Fruit fly (Drosophila melanogaster) whole organism, embryonic: ENCODE measurements around the gene CG15517.
A peak's percentile ranks its signal among the peaks of the same experiment; 100 is the strongest.

Experiments used
- Atf6 ChIP-seq: fragments of 200-800 bp; sonication (Bioruptor generic); IDR thresholded peaks from 2 replicates; pipeline ENCODE4 v1.3.6; 2022; ENCODE audit warnings: missing biosample characterization, missing genetic modification characterization
- CG10543 ChIP-seq: fragments of 200-800 bp; sonication (Bioruptor generic); optimal IDR thresholded peaks from 3 replicates; lab custom pipeline; 2017; ENCODE audit warnings: missing biosample characterization, mild to moderate bottlenecking, missing genetic modification characterization, moderate library complexity
- CG10654 ChIP-seq: fragments of 200-800 bp; sonication (Bioruptor generic); optimal IDR thresholded peaks from 2 replicates; lab custom pipeline; 2016; ENCODE audit warnings: missing biosample characterization, missing genetic modification characterization
- CG12744 ChIP-seq: fragments of 200-800 bp; sonication (Bioruptor generic); optimal IDR thresholded peaks from 2 replicates; lab custom pipeline; 2016; ENCODE audit warnings: missing biosample characterization, missing genetic modification characterization
- CG12769 ChIP-seq: fragments of 200-800 bp; sonication (Bioruptor generic); optimal IDR thresholded peaks from 2 replicates; lab custom pipeline; 2019; ENCODE audit warnings: missing biosample characterization, mild to moderate bottlenecking, missing genetic modification characterization, moderate library complexity
- CG13894 ChIP-seq: fragments of 200-800 bp; sonication (Bioruptor generic); optimal IDR thresholded peaks from 3 replicates; lab custom pipeline; 2018; ENCODE audit warnings: missing biosample characterization, mild to moderate bottlenecking, missing genetic modification characterization, moderate library complexity
- CG14441 ChIP-seq: fragments of 200-800 bp; sonication (Bioruptor generic); IDR thresholded peaks from 2 replicates; pipeline ENCODE4 v1.3.6; 2022; ENCODE audit warnings: missing biosample characterization, missing genetic modification characterization
- CG15269 ChIP-seq: fragments of 200-800 bp; sonication (Bioruptor generic); optimal IDR thresholded peaks from 2 replicates; lab custom pipeline; 2018; ENCODE audit warnings: missing biosample characterization, mild to moderate bottlenecking, missing genetic modification characterization, moderate library complexity
- CG17361 ChIP-seq: fragments of 200-800 bp; sonication (Bioruptor generic); IDR thresholded peaks from 3 replicates; pipeline ENCODE4 v1.3.6; 2022; ENCODE audit warnings: missing biosample characterization, missing genetic modification characterization
- CG2120 ChIP-seq: fragments of 200-800 bp; sonication (Bioruptor generic); optimal IDR thresholded peaks from 3 replicates; lab custom pipeline; 2016; ENCODE audit warnings: missing biosample characterization, missing genetic modification characterization
- CG2678 ChIP-seq: fragments of 200-800 bp; sonication (Bioruptor generic); optimal IDR thresholded peaks from 3 replicates; lab custom pipeline; 2019; ENCODE audit warnings: missing biosample characterization, mild to moderate bottlenecking, missing genetic modification characterization, moderate library complexity
- CG32532 ChIP-seq: fragments of 200-800 bp; sonication (Bioruptor generic); IDR thresholded peaks from 2 replicates; pipeline ENCODE4 v1.3.6; 2022; ENCODE audit warnings: missing biosample characterization, missing genetic modification characterization
- CG43689 ChIP-seq: fragments of 200-800 bp; sonication (Bioruptor generic); IDR thresholded peaks from 2 replicates; pipeline ENCODE4 v1.3.6; 2022; ENCODE audit warnings: missing biosample characterization, missing genetic modification characterization
- CG7839 ChIP-seq: fragments of 200-800 bp; sonication (Bioruptor generic); optimal IDR thresholded peaks from 3 replicates; lab custom pipeline; 2018; ENCODE audit warnings: missing biosample characterization, mild to moderate bottlenecking, missing genetic modification characterization, moderate library complexity
- CG8281 ChIP-seq: fragments of 200-800 bp; sonication (Bioruptor generic); optimal IDR thresholded peaks from 2 replicates; lab custom pipeline; 2018; ENCODE audit warnings: missing biosample characterization, mild to moderate bottlenecking, missing genetic modification characterization, moderate library complexity
- CG9932 ChIP-seq: fragments of 200-800 bp; sonication (Bioruptor generic); IDR thresholded peaks from 2 replicates; pipeline ENCODE4 v1.3.6; 2022; ENCODE audit warnings: missing biosample characterization, missing genetic modification characterization
- Dp ChIP-seq: fragments of 200-800 bp; sonication (Bioruptor generic); optimal IDR thresholded peaks from 2 replicates; lab custom pipeline; 2018; ENCODE audit warnings: missing biosample characterization, mild to moderate bottlenecking, missing genetic modification characterization, moderate library complexity
- Drgx ChIP-seq: fragments of 200-800 bp; sonication (Bioruptor generic); IDR thresholded peaks from 2 replicates; pipeline ENCODE4 v1.3.6; 2022; ENCODE audit warnings: missing biosample characterization, missing genetic modification characterization
- Med ChIP-seq: fragments of 200-800 bp; sonication (Bioruptor generic); peaks from one replicate; lab custom pipeline; 2016; ENCODE audit warnings: missing biosample characterization, missing genetic modification characterization, mild to moderate bottlenecking, inconsistent platforms, moderate library complexity
- NFAT ChIP-seq: fragments of 200-800 bp; sonication (Bioruptor generic); IDR thresholded peaks from 2 replicates; pipeline ENCODE4 v1.3.6; 2022; ENCODE audit warnings: missing biosample characterization, missing genetic modification characterization
- Nf-YA ChIP-seq: fragments of 200-800 bp; sonication (Bioruptor generic); IDR thresholded peaks from 2 replicates; pipeline ENCODE4 v1.3.6; 2022; ENCODE audit warnings: missing biosample characterization, missing genetic modification characterization
- Opbp ChIP-seq: fragments of 200-800 bp; sonication (Bioruptor generic); IDR thresholded peaks from 3 replicates; pipeline ENCODE4 v1.3.6; 2022; ENCODE audit warnings: missing biosample characterization, missing genetic modification characterization; ENCODE audit not compliant: partially characterized antibody
- PHDP ChIP-seq: fragments of 200-800 bp; sonication (Bioruptor generic); optimal IDR thresholded peaks from 3 replicates; lab custom pipeline; 2018; ENCODE audit warnings: missing biosample characterization, mild to moderate bottlenecking, missing genetic modification characterization, moderate library complexity
- Rfx ChIP-seq: fragments of 200-800 bp; sonication (Bioruptor generic); IDR thresholded peaks from 2 replicates; pipeline ENCODE4 v1.3.6; 2022; ENCODE audit warnings: missing biosample characterization, missing genetic modification characterization
- abd-A ChIP-seq: fragments of 200-800 bp; sonication (Bioruptor generic); optimal IDR thresholded peaks from 3 replicates; lab custom pipeline; 2019; ENCODE audit warnings: missing biosample characterization, mild to moderate bottlenecking, missing genetic modification characterization, moderate library complexity
- al ChIP-seq: fragments of 200-800 bp; sonication (Bioruptor generic); IDR thresholded peaks from 2 replicates; pipeline ENCODE4 v1.3.6; 2022; ENCODE audit warnings: missing biosample characterization, missing genetic modification characterization
- chinmo ChIP-seq: fragments of 200-800 bp; sonication (Bioruptor generic); IDR thresholded peaks from 4 replicates; pipeline ENCODE4 v1.3.6; 2022; ENCODE audit warnings: missing biosample characterization, missing genetic modification characterization; ENCODE audit not compliant: partially characterized antibody
- ci ChIP-seq: fragments of 200-800 bp; sonication (Bioruptor generic); IDR thresholded peaks from 3 replicates; pipeline ENCODE4 v1.3.6; 2022; ENCODE audit warnings: missing biosample characterization, missing genetic modification characterization
- dysf ChIP-seq: fragments of 200-800 bp; sonication (Bioruptor generic); IDR thresholded peaks from 3 replicates; pipeline ENCODE4 v1.3.6; 2022; ENCODE audit warnings: missing biosample characterization, missing genetic modification characterization
- esg ChIP-seq: fragments of 200-800 bp; sonication (Bioruptor generic); conservative IDR thresholded peaks from 2 replicates; pipeline ENCODE4 v1.3.6; 2022; ENCODE audit warnings: missing biosample characterization, missing genetic modification characterization
- ftz-f1 ChIP-seq: fragments of 200-800 bp; sonication (Bioruptor generic); optimal IDR thresholded peaks from 2 replicates; lab custom pipeline; 2016; ENCODE audit warnings: missing biosample characterization, missing genetic modification characterization
- gcm ChIP-seq: fragments of 200-800 bp; sonication (Bioruptor generic); optimal IDR thresholded peaks from 2 replicates; lab custom pipeline; 2019; ENCODE audit warnings: missing biosample characterization, mild to moderate bottlenecking, missing genetic modification characterization, moderate library complexity
- hkb ChIP-seq, 2 experiments: fragments of 200-800 bp in 1 of 2; fragments of >200 bp in 1 of 2; sonication (Bioruptor generic) in 1 of 2; IDR thresholded peaks in 1 of 2; optimal IDR thresholded peaks in 1 of 2; 2 replicates each; pipeline versions ENCODE4 v1.3.6 to Lab custom; 2017 to 2022; ENCODE audit warnings: missing biosample characterization in 1 of 2, missing genetic modification characterization in 1 of 2
- lilli ChIP-seq: fragments of 200-800 bp; sonication (Bioruptor generic); optimal IDR thresholded peaks from 3 replicates; lab custom pipeline; 2016; ENCODE audit warnings: missing biosample characterization, missing genetic modification characterization
- nerfin-2 ChIP-seq: fragments of 200-800 bp; sonication (Bioruptor generic); IDR thresholded peaks from 2 replicates; pipeline ENCODE4 v1.3.6; 2022; ENCODE audit warnings: missing biosample characterization, missing genetic modification characterization; ENCODE audit not compliant: partially characterized antibody
- pb ChIP-seq: fragments of 200-800 bp; sonication (Bioruptor generic); optimal IDR thresholded peaks from 3 replicates; lab custom pipeline; 2016; ENCODE audit warnings: missing biosample characterization, missing genetic modification characterization
- peb ChIP-seq: fragments of 200-800 bp; sonication (Bioruptor generic); IDR thresholded peaks from 2 replicates; pipeline ENCODE4 v1.3.6; 2022; ENCODE audit warnings: missing biosample characterization, missing genetic modification characterization
- prd ChIP-seq, 3 experiments: fragments of >200 bp in 2 of 3; fragments of 200-800 bp in 1 of 3; sonication (Bioruptor generic) in 1 of 3; optimal IDR thresholded peaks in 2 of 3; IDR thresholded peaks in 1 of 3; 2 replicates in 2 of 3; 3 replicates in 1 of 3; pipeline versions ENCODE4 v1.3.6 to Lab custom; 2017 to 2022; ENCODE audit warnings: missing biosample characterization in 1 of 3, missing genetic modification characterization in 1 of 3
- row ChIP-seq: fragments of 200-800 bp; sonication (Bioruptor generic); IDR thresholded peaks from 3 replicates; pipeline ENCODE4 v1.3.6; 2022; ENCODE audit warnings: missing biosample characterization, missing genetic modification characterization
- sd ChIP-seq: fragments of 200-800 bp; sonication (Bioruptor generic); optimal IDR thresholded peaks from 3 replicates; lab custom pipeline; 2018; ENCODE audit warnings: missing biosample characterization, mild to moderate bottlenecking, missing genetic modification characterization, moderate library complexity
- sob ChIP-seq: fragments of 200-800 bp; sonication (Bioruptor generic); IDR thresholded peaks from 2 replicates; pipeline ENCODE4 v1.3.6; 2022; ENCODE audit warnings: missing biosample characterization, missing genetic modification characterization
- sug ChIP-seq: fragments of 200-800 bp; optimal IDR thresholded peaks from 2 replicates; lab custom pipeline; 2019; ENCODE audit warnings: missing biosample characterization, mild to moderate bottlenecking, missing genetic modification characterization, moderate library complexity
- toy ChIP-seq: fragments of 200-800 bp; sonication (Bioruptor generic); IDR thresholded peaks from 2 replicates; pipeline ENCODE4 v1.3.6; 2022; ENCODE audit warnings: missing biosample characterization, missing genetic modification characterization

The CG15517 gene

DNA sequence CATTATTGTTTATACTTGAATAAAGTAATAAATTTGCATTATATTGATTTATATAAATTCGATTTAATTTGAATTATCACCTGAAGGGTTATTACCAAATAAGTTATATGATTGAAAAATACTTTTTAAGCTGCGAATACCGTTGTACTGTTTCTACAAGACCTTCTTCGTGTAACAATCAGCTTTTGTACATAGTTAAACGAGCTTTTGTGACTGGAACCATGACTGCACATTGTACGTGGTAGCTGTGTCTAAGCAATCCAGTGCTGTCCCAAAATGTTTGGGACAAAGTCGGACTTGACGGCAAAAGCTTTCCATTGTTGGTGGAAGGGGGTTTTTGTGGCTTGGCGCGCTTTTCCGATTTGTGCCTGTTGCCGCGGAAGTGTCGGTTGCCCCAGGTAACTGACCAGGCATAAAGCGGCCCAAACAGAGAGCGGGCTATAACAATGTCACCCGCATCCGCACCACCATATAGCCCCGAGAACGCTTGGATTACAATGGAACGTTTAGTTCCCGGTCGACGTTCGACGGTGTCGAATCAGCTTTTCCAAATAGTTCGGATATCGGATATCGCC, 4.1 kb upstream of the CG15517 start, which contains the start of gene CG31036 (continued):
- peak; percentile 35 for TF ChIP-seq Dp

DNA sequence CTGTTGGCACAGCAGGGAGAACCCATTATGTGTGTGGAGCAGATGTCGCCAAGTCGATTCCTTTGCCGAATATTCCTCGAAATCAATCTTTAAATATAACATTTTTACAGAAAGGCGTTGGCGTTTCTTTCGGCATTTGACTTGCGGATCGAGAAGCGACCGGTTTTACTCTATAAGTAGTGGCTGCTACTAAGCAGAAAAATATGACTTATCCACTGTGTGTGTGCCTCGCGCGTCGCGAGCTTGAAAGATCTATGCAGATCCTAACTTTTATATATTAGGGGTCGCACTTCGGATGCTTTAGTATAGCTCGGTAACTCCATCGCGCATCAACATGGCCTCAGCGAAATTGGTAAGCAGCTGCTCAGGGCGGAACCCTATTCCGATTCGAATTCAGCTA, 1.5 kb upstream of the CG15517 start, which contains the start of gene CG15515:
CG15515 (plus strand) TSS at position 301 of the 400 bp plus-strand sequence.
- TF ChIP-seq sd (tag; lab: Kevin White, UChicago) (peak; percentile 25), PHDP (tag; lab: Kevin White, UChicago) (no peak), CG13894 (tag; lab: Kevin White, UChicago) (peak; percentile 64), prd (optimal IDR thresholded peaks at IDR 0.05; lab: Kevin White, UChicago) (no peak), prd (GFP tag; IDR thresholded peaks at IDR 0.05; lab: Robert Waterston, UW) (no peak), Med (GFP tag; lab: Kevin White, UChicago) (peak; percentile 41), abd-A (tag; lab: Kevin White, UChicago) (peak; percentile 3), CG12744 (GFP tag; lab: Kevin White, UChicago) (no peak), CG43689 (GFP tag; lab: Robert Waterston, UW) (no peak), toy (GFP tag; lab: Robert Waterston, UW) (no peak), CG12769 (tag; lab: Kevin White, UChicago) (peak; percentile 29), CG14441 (no peak)

DNA sequence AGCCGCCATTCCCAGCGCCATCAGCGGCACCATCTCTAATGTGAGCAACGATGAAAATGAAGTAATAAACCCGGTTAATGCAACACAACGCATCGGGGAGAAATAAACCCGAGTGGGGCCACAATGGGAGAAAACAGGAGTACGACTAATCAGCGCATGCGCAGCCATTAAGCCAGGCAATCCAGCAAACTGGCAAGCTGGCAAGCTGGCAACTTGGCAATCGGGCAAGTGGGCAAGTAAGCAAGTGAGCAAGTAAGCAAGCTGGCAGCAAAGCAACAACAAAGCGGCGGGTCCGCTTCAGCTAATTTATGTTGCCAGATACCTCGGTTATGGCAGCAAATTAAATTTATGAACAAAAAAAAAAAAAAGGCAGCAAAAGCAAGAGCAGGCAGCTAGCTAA, 4.0 kb downstream of the CG15517 start:
- TF ChIP-seq gcm (GFP tag; lab: Kevin White, UChicago) (no peak), CG8281 (tag; lab: Kevin White, UChicago) (peak; percentile 94)

DNA sequence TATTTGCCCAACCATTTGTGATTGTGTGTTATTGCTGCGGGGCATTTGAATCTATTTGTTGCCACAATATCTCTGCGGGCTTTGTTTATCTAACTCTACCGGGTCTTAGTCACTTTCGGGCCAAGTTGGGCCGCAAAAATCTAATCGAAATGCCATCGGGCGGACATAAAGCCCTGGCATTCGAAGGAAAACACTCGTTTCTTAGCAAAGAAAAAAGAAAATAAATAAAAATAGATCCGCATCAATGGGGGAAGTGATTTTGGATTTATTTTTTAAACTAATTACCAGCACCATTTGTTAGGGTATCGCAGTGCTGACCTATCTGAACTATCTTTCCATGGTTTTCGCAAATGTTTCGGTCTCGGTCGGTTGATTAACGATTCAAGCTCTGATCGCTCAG, 5.0 kb downstream of the CG15517 start:
- TF ChIP-seq sob (GFP tag; lab: Robert Waterston, UW) (0 out of 2 replicates have a peak, but pooled peaks have one; percentile 26), esg (0 out of 2 replicates have a peak, but pooled peaks have one; percentile 10), row (GFP tag; lab: Robert Waterston, UW) (peak; percentile 42; the same call in 2 of the 3 replicates), ci (no peak), CG17361 (GFP tag; lab: Robert Waterston, UW) (no peak), CG2678 (peak; percentile 19), Med (GFP tag; lab: Kevin White, UChicago) (peak; percentile 83), Nf-YA (GFP tag; lab: Robert Waterston, UW) (no peak), Drgx (GFP tag; lab: Robert Waterston, UW) (peak; percentile 60; the same call in 1 of the 2 replicates), ftz-f1 (GFP tag; lab: Kevin White, UChicago) (no peak), CG32532 (GFP tag; lab: Robert Waterston, UW) (0 out of 2 replicates have a peak, but pooled peaks have one; percentile 24), NFAT (GFP tag; lab: Robert Waterston, UW) (peak; percentile 19; the same call in 1 of the 2 replicates), pb (GFP tag; lab: Kevin White, UChicago) (no peak), Rfx (GFP tag; lab: Robert Waterston, UW) (peak; percentile 47; the same call in 1 of the 2 replicates), CG10654 (GFP tag; lab: Kevin White, UChicago) (no peak), sug (peak; percentile 25), CG9932 (GFP tag; lab: Robert Waterston, UW) (peak; percentile 65), al (GFP tag; lab: Robert Waterston, UW) (peak; percentile 34; the same call in 1 of the 2 replicates), nerfin-2 (GFP tag; lab: Robert Waterston, UW) (no peak), Atf6 (GFP tag; lab: Robert Waterston, UW) (peak; percentile 30; the same call in 1 of the 2 replicates), hkb (optimal IDR thresholded peaks at IDR 0.05; lab: Kevin White, UChicago) (no peak), hkb (GFP tag; IDR thresholded peaks at IDR 0.05; lab: Robert Waterston, UW) (0 out of 2 replicates have a peak, but pooled peaks have one; percentile 7), CG7839 (tag; lab: Kevin White, UChicago) (no peak), chinmo (GFP tag; lab: Robert Waterston, UW) (0 out of 4 replicates have a peak, but pooled peaks have one; percentile 34), lilli (GFP tag; lab: Kevin White, UChicago) (peak; percentile 5), peb (GFP tag; lab: Robert Waterston, UW) (no peak), dysf (peak; percentile 47; the same call in 1 of the 3 replicates), CG10543 (GFP tag; lab: Kevin White, UChicago) (no peak), CG2120 (GFP tag; lab: Kevin White, UChicago) (peak; percentile 53), CG15269 (tag; lab: Kevin White, UChicago) (peak; percentile 5), Opbp (GFP tag; lab: Robert Waterston, UW) (no peak)
